Worm (Caenorhabditis elegans): ENCODE measurements around the gene C50F7.5.

DNA sequence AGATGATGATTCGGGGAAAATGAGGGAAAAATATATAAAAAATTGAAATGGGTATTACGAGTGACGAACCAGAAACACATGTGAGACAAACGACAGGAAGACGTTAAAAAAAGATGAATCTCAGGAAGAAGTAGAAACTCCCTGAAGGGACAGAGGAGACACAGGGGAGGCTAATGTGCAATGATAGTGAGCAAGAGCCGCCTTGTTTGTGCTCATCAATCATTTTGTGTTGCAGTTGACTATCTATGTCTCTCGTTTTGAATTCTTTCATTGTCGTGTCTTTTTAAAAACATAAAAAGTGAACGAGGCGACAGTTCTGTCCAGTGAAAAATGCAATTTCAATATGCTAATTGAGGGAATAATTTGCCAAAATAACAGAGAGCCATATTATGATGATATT is 1.6 kb upstream of the C50F7.5 start:
- no peak for TF ChIP-seq elt-1 (tag; optimal IDR thresholded peaks at IDR 0.05)
- TF ChIP-seq unc-62 (GFP tag; optimal IDR thresholded peaks at IDR 0.05) = no peak
- TF ChIP-seq nhr-237 (tag; optimal IDR thresholded peaks at IDR 0.05) = no peak
- TF ChIP-seq dmd-4 (tag; optimal IDR thresholded peaks at IDR 0.05) = no peak
